Worm (Caenorhabditis elegans): ENCODE data around the gene sdz-12.

ce11 chrII:3752184-3752583 is 20.6 kb upstream of the sdz-12 start, which contains the start of gene sdz-11:
- TF ChIP-seq set-16 (GFP tag; IDR thresholded peaks at IDR 0.05): no peak
- TF ChIP-seq pqm-1 (tag; optimal IDR thresholded peaks at IDR 0.05): no peak
- no peak for TF ChIP-seq dpl-1 (GFP tag; optimal IDR thresholded peaks at IDR 0.05)
- TF ChIP-seq R02D3.7 (tag; optimal IDR thresholded peaks at IDR 0.05): no peak
- TF ChIP-seq nhr-76 (tag; optimal IDR thresholded peaks at IDR 0.05): no peak
- TF ChIP-seq ama-1 (optimal IDR thresholded peaks at IDR 0.05): no peak
- TF ChIP-seq fos-1 (tag; optimal IDR thresholded peaks at IDR 0.05): no peak
- no peak for TF ChIP-seq mdt-29 (GFP tag; IDR thresholded peaks at IDR 0.05)
- no peak for TF ChIP-seq nhr-6 (tag; optimal IDR thresholded peaks at IDR 0.05)
- no peak for TF ChIP-seq lsy-2 (tag; optimal IDR thresholded peaks at IDR 0.05)
- TF ChIP-seq nhr-111 (GFP tag; optimal IDR thresholded peaks at IDR 0.05): no peak
- no peak for TF ChIP-seq ZK546.5 (tag; optimal IDR thresholded peaks at IDR 0.05)

Measured in whole organism, L4 larva.